Worm (Caenorhabditis elegans) whole organism, L4 larva: ENCODE results near the gene nlp-30.

Source experiments
- D1046.2 ChIP-seq: fragments of 200-800 bp; sonication (Bioruptor generic); IDR thresholded peaks from 2 replicates; pipeline ENCODE4 v1.3.6; 2022; ENCODE audit warnings: missing genetic modification characterization, missing compliant biosample characterization
- F49E8.2 ChIP-seq: sonication (generic microtip); optimal IDR thresholded peaks from 2 replicates; lab custom pipeline; 2016; ENCODE audit warnings: missing compliant biosample characterization, mild to moderate bottlenecking, missing genetic modification characterization, borderline replicate concordance
- T20F7.1 ChIP-seq: fragments of 200-800 bp; sonication (Bioruptor generic); optimal IDR thresholded peaks from 2 replicates; lab custom pipeline; 2018; ENCODE audit warnings: mild to moderate bottlenecking, missing genetic modification characterization, missing compliant biosample characterization
- Y105C5A.15 ChIP-seq: fragments of 200-800 bp; sonication (Bioruptor generic); IDR thresholded peaks from 2 replicates; pipeline ENCODE4 v1.3.6; 2022; ENCODE audit warnings: missing genetic modification characterization, missing compliant biosample characterization
- Y48G9A.11 ChIP-seq: fragments of 200-800 bp; sonication (Bioruptor generic); IDR thresholded peaks from 2 replicates; pipeline ENCODE4 v1.3.6; 2022; ENCODE audit warnings: missing genetic modification reagents, missing genetic modification characterization, missing compliant biosample characterization
- Y5F2A.4 ChIP-seq: fragments of 200-800 bp; sonication (Bioruptor generic); optimal IDR thresholded peaks from 2 replicates; lab custom pipeline; 2018; ENCODE audit warnings: mild to moderate bottlenecking, missing genetic modification characterization, missing compliant biosample characterization
- aha-1 ChIP-seq: fragments of 150-350 bp; peaks from one replicate; lab custom pipeline; 2014; ENCODE audit warnings: missing biosample characterization, missing genetic modification characterization
- attf-4 ChIP-seq: sonication (generic microtip); optimal IDR thresholded peaks from 3 replicates; lab custom pipeline; 2017; ENCODE audit warnings: missing biosample characterization, missing genetic modification characterization
- ceh-20 ChIP-seq: fragments of 200-800 bp; sonication (Bioruptor generic); IDR thresholded peaks from 2 replicates; pipeline ENCODE4 v1.3.6; 2022; ENCODE audit warnings: missing genetic modification reagents, missing genetic modification characterization, missing compliant biosample characterization
- ceh-82 ChIP-seq: sonication (generic microtip); optimal IDR thresholded peaks from 2 replicates; lab custom pipeline; 2017; ENCODE audit warnings: missing biosample characterization, missing genetic modification characterization
- ctbp-1 ChIP-seq: fragments of 200-800 bp; sonication (Bioruptor generic); IDR thresholded peaks from 2 replicates; pipeline ENCODE4 v1.3.6; 2022; ENCODE audit warnings: missing genetic modification reagents, missing genetic modification characterization, missing compliant biosample characterization
- daf-19 ChIP-seq: fragments of 200-800 bp; sonication (Bioruptor generic); conservative IDR thresholded peaks from 2 replicates; pipeline ENCODE4 v1.3.6; 2022; ENCODE audit warnings: missing genetic modification characterization, missing compliant biosample characterization
- dmd-6 ChIP-seq: fragments of 200-800 bp; sonication (Bioruptor generic); IDR thresholded peaks from 2 replicates; pipeline ENCODE4 v1.3.6; 2022; ENCODE audit warnings: missing genetic modification reagents, missing genetic modification characterization, missing compliant biosample characterization
- duxl-1 ChIP-seq: sonication (generic microtip); optimal IDR thresholded peaks from 2 replicates; lab custom pipeline; 2016; ENCODE audit warnings: mild to moderate bottlenecking, missing genetic modification characterization, moderate library complexity, missing compliant biosample characterization; ENCODE audit not compliant: poor library complexity
- dve-1 ChIP-seq: sonication (generic microtip); optimal IDR thresholded peaks from 2 replicates; lab custom pipeline; 2017; ENCODE audit warnings: antibody characterized with exemption, mild to moderate bottlenecking, missing genetic modification characterization, missing compliant biosample characterization; ENCODE audit not compliant: insufficient read depth
- egl-43 ChIP-seq: fragments of 200-800 bp; sonication (Bioruptor generic); IDR thresholded peaks from 2 replicates; pipeline ENCODE4 v1.3.6; 2022; ENCODE audit warnings: missing genetic modification reagents, missing genetic modification characterization, missing compliant biosample characterization
- fos-1 ChIP-seq: fragments of 150-350 bp; optimal IDR thresholded peaks from 2 replicates; lab custom pipeline; 2014; ENCODE audit warnings: missing biosample characterization, missing genetic modification characterization
- hif-1 ChIP-seq, 2 experiments: sonication (generic microtip); optimal IDR thresholded peaks; 2 replicates each; lab custom pipeline; 2016 to 2017; ENCODE audit warnings: missing compliant biosample characterization in 2 of 2, missing genetic modification characterization in 2 of 2, missing genetic modification reagents in 2 of 2, missing genotype in 2 of 2, mild to moderate bottlenecking in 1 of 2
- hlh-30 ChIP-seq: sonication (generic microtip); optimal IDR thresholded peaks from 2 replicates; lab custom pipeline; 2017; ENCODE audit warnings: antibody characterized with exemption, mild to moderate bottlenecking, missing genetic modification characterization, missing compliant biosample characterization; ENCODE audit not compliant: insufficient read depth
- hmg-1.1 ChIP-seq: fragments of 200-800 bp; sonication (Bioruptor generic); IDR thresholded peaks from 2 replicates; pipeline ENCODE4 v1.3.6; 2022; ENCODE audit warnings: missing genetic modification reagents, missing genetic modification characterization, missing compliant biosample characterization
- lin-13 ChIP-seq: fragments of 150-350 bp; optimal IDR thresholded peaks from 2 replicates; lab custom pipeline; 2014; ENCODE audit warnings: missing biosample characterization, missing genetic modification reagents, missing genetic modification characterization
- lin-29 ChIP-seq: fragments of 200-800 bp; sonication (Bioruptor generic); IDR thresholded peaks from 2 replicates; pipeline ENCODE4 v1.3.6; 2022; ENCODE audit warnings: missing genetic modification reagents, missing genetic modification characterization, missing compliant biosample characterization
- lir-3 ChIP-seq: sonication (generic microtip); optimal IDR thresholded peaks from 2 replicates; lab custom pipeline; 2016; ENCODE audit warnings: mild to moderate bottlenecking, missing genetic modification characterization, missing compliant biosample characterization
- lsy-2 ChIP-seq, 2 experiments: fragments of 150-350 bp in 1 of 2; sonication (generic microtip) in 1 of 2; optimal IDR thresholded peaks; 2 replicates each; lab custom pipeline; 2014 to 2017; ENCODE audit warnings: missing biosample characterization in 2 of 2, missing genetic modification characterization in 2 of 2
- madf-5 ChIP-seq, 2 experiments: fragments of 200-800 bp; sonication (Bioruptor generic); IDR thresholded peaks; 2 replicates each; pipeline ENCODE4 v1.3.6; 2022; ENCODE audit warnings: missing compliant biosample characterization in 2 of 2, missing genetic modification characterization in 2 of 2
- madf-9 ChIP-seq: fragments of 200-800 bp; sonication (Bioruptor generic); conservative IDR thresholded peaks from 2 replicates; pipeline ENCODE4 v1.3.6; 2022; ENCODE audit warnings: missing genetic modification reagents, missing genetic modification characterization, missing compliant biosample characterization
- mdl-1 ChIP-seq, 2 experiments: fragments of 150-350 bp in 1 of 2; sonication (generic microtip) in 1 of 2; optimal IDR thresholded peaks; 2 replicates each; lab custom pipeline; 2014 to 2017; ENCODE audit warnings: missing biosample characterization in 2 of 2, missing genetic modification characterization in 2 of 2
- mxl-2 ChIP-seq: fragments of 200-800 bp; sonication (Bioruptor generic); conservative IDR thresholded peaks from 2 replicates; pipeline ENCODE4 v1.3.6; 2022; ENCODE audit warnings: missing genetic modification reagents, missing genetic modification characterization, missing compliant biosample characterization
- mxl-3 ChIP-seq: fragments of 200-800 bp; sonication (Bioruptor generic); optimal IDR thresholded peaks from 2 replicates; lab custom pipeline; 2018; ENCODE audit warnings: mild to moderate bottlenecking, missing genetic modification characterization, missing compliant biosample characterization
- nhr-10 ChIP-seq: fragments of 150-350 bp; optimal IDR thresholded peaks from 2 replicates; lab custom pipeline; 2014; ENCODE audit warnings: missing biosample characterization, missing genetic modification characterization
- nhr-237 ChIP-seq: sonication (generic microtip); optimal IDR thresholded peaks from 2 replicates; lab custom pipeline; 2017; ENCODE audit warnings: missing biosample characterization, missing genetic modification characterization
- nhr-25 ChIP-seq: sonication (generic microtip); optimal IDR thresholded peaks from 2 replicates; lab custom pipeline; 2017; ENCODE audit warnings: missing genetic modification characterization, mild to moderate bottlenecking, missing compliant biosample characterization, antibody characterized with exemption, moderate library complexity, borderline replicate concordance; ENCODE audit not compliant: insufficient read depth
- nhr-28 ChIP-seq: fragments of 150-350 bp; optimal IDR thresholded peaks from 2 replicates; lab custom pipeline; 2014; ENCODE audit warnings: missing biosample characterization, missing genetic modification characterization
- nhr-6 ChIP-seq: fragments of 150-350 bp; optimal IDR thresholded peaks from 2 replicates; lab custom pipeline; 2014; ENCODE audit warnings: missing biosample characterization, missing genetic modification characterization
- pha-4 ChIP-seq, 2 experiments: fragments of 150-350 bp in 1 of 2; fragments of 200-800 bp in 1 of 2; sonication (Bioruptor generic) in 1 of 2; IDR thresholded peaks in 1 of 2; optimal IDR thresholded peaks in 1 of 2; 2 replicates each; pipeline versions ENCODE4 v1.3.6 to Lab custom; 2014 to 2022; ENCODE audit warnings: missing genetic modification characterization in 2 of 2, missing genetic modification reagents in 2 of 2, missing biosample characterization in 1 of 2, missing compliant biosample characterization in 1 of 2
- php-3 ChIP-seq: fragments of 200-800 bp; sonication (Bioruptor generic); IDR thresholded peaks from 2 replicates; pipeline ENCODE4 v1.3.6; 2022; ENCODE audit warnings: missing genetic modification reagents, missing genetic modification characterization, missing compliant biosample characterization
- set-16 ChIP-seq: fragments of 200-800 bp; sonication (Bioruptor generic); IDR thresholded peaks from 2 replicates; pipeline ENCODE4 v1.3.6; 2022; ENCODE audit warnings: missing genetic modification reagents, missing genetic modification characterization, missing compliant biosample characterization
- skn-1 ChIP-seq: fragments of 150-350 bp; optimal IDR thresholded peaks from 2 replicates; lab custom pipeline; 2014; ENCODE audit warnings: missing biosample characterization, missing genetic modification characterization
- snpc-1.2 ChIP-seq: fragments of 200-800 bp; sonication (Bioruptor generic); IDR thresholded peaks from 2 replicates; pipeline ENCODE4 v1.3.6; 2022; ENCODE audit warnings: missing genetic modification reagents, missing genetic modification characterization, missing compliant biosample characterization
- tra-1 ChIP-seq: fragments of 200-800 bp; sonication (Bioruptor generic); IDR thresholded peaks from 2 replicates; pipeline ENCODE4 v1.3.6; 2022; ENCODE audit warnings: missing genetic modification reagents, missing genetic modification characterization, missing compliant biosample characterization
- unc-130 ChIP-seq: sonication (generic microtip); optimal IDR thresholded peaks from 2 replicates; lab custom pipeline; 2016; ENCODE audit warnings: missing genetic modification reagents, missing genetic modification characterization, missing compliant biosample characterization
- unc-39 ChIP-seq: sonication (generic microtip); optimal IDR thresholded peaks from 2 replicates; lab custom pipeline; 2017; ENCODE audit warnings: missing biosample characterization, missing genetic modification characterization
- unc-62 ChIP-seq, 3 experiments: fragments of 150-350 bp in 1 of 3; sonication (generic microtip); optimal IDR thresholded peaks in 2 of 3; peaks in 1 of 3; 1 replicate in 1 of 3; 2 replicates in 2 of 3; lab custom pipeline; 2014 to 2017; ENCODE audit warnings: missing biosample characterization in 3 of 3, missing genetic modification characterization in 3 of 3, missing genetic modification reagents in 3 of 3, missing genotype in 1 of 3
- zip-11 ChIP-seq: fragments of 200-800 bp; sonication (Bioruptor generic); IDR thresholded peaks from 2 replicates; pipeline ENCODE4 v1.3.6; 2022; ENCODE audit warnings: missing genetic modification characterization, missing compliant biosample characterization
- ztf-11 ChIP-seq: fragments of 150-350 bp; optimal IDR thresholded peaks from 2 replicates; lab custom pipeline; 2014; ENCODE audit warnings: missing biosample characterization, missing genetic modification characterization

The nlp-30 gene

ce11 chrV:3980228-3980933 lies 1.4 kb upstream of the nlp-30 start:
- TF ChIP-seq T20F7.1 (no peak), unc-62 (GFP tag; optimal IDR thresholded peaks at IDR 0.05 in 1 of 2; lab: Kevin White, UChicago) (peak in 1 of 2 experiments; percentile 84), unc-62 (tag; optimal IDR thresholded peaks at IDR 0.05; lab: Kevin White, UChicago) (no peak), aha-1 (tag; lab: Kevin White, UChicago) (peak; percentile 98)
- TF ChIP-seq, all 104 proteins: peak for 2

DNA sequence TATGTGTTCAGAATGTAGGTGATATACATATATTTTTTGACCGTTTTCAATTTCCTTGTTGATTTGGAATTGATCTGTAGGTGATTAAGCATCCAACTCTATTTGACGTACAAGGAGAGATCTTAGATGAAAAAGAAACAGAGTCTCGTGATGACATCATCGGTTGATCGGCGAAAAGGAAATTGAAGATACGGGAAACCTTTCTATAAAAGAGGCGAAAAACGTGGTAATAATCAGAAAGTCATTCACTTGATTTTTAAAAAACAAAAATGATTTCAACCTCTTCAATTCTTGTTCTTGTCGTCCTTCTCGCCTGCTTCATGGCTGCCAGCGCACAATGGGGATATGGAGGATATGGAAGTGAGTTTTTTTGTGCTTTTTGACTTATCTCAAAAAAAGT lies 2.4 kb downstream of the nlp-30 start, which contains the start of gene nlp-29:
TSS of gene nlp-29 (plus strand) at position 248 of the 400 bp plus-strand sequence.
- TF ChIP-seq mxl-3 (GFP tag; lab: Kevin White, UChicago) (peak; percentile 38), madf-5 (GFP tag; IDR thresholded peaks at IDR 0.05; lab: Robert Waterston, UW) (no peak), lsy-2 (tag; optimal IDR thresholded peaks at IDR 0.05; lab: Kevin White, UChicago) (peak in 1 of 2 experiments; percentile 2), F49E8.2 (tag; lab: Kevin White, UChicago) (no peak), unc-130 (GFP tag; lab: Kevin White, UChicago) (no peak), Y5F2A.4 (GFP tag; lab: Kevin White, UChicago) (no peak), tra-1 (no peak), nhr-237 (tag; lab: Kevin White, UChicago) (no peak), lin-29 (GFP tag; lab: Robert Waterston, UW) (no peak), Y48G9A.11 (GFP tag; lab: Robert Waterston, UW) (no peak), attf-4 (tag; lab: Kevin White, UChicago) (no peak), mxl-2 (GFP tag; lab: Robert Waterston, UW) (no peak), daf-19 (GFP tag; lab: Robert Waterston, UW) (no peak), nhr-25 (peak; percentile 47), egl-43 (no peak), D1046.2 (GFP tag; lab: Robert Waterston, UW) (no peak), skn-1 (tag; lab: Kevin White, UChicago) (no peak), nhr-10 (tag; lab: Kevin White, UChicago) (no peak), lir-3 (tag; lab: Kevin White, UChicago) (no peak), duxl-1 (tag; lab: Kevin White, UChicago) (no peak), madf-9 (no peak), ceh-20 (GFP tag; lab: Robert Waterston, UW) (no peak), pha-4 (GFP tag; IDR thresholded peaks at IDR 0.05; lab: Robert Waterston, UW) (no peak), pha-4 (tag; optimal IDR thresholded peaks at IDR 0.05; lab: Kevin White, UChicago) (no peak), mdl-1 (tag; optimal IDR thresholded peaks at IDR 0.05; lab: Kevin White, UChicago) (no peak), hlh-30 (tag; lab: Kevin White, UChicago) (peak; percentile 56), ceh-82 (no peak), fos-1 (no peak), dmd-6 (GFP tag; lab: Robert Waterston, UW) (peak; percentile 16; the same call in 1 of the 2 replicates), Y105C5A.15 (GFP tag; lab: Robert Waterston, UW) (no peak), ctbp-1 (GFP tag; lab: Robert Waterston, UW) (no peak), snpc-1.2 (no peak), nhr-28 (tag; lab: Kevin White, UChicago) (no peak), hmg-1.1 (GFP tag; lab: Robert Waterston, UW) (no peak), ztf-11 (tag; lab: Kevin White, UChicago) (no peak), lin-13 (GFP tag; lab: Kevin White, UChicago) (no peak), php-3 (GFP tag; lab: Robert Waterston, UW) (no peak), unc-39 (no peak), zip-11 (GFP tag; lab: Robert Waterston, UW) (no peak), dve-1 (tag; lab: Kevin White, UChicago) (no peak), hif-1 (tag; optimal IDR thresholded peaks at IDR 0.05; lab: Kevin White, UChicago) (no peak), nhr-6 (tag; lab: Kevin White, UChicago) (no peak), set-16 (no peak)
